Fruit fly (Drosophila melanogaster): ENCODE data around the gene DNAlig4.

DNA sequence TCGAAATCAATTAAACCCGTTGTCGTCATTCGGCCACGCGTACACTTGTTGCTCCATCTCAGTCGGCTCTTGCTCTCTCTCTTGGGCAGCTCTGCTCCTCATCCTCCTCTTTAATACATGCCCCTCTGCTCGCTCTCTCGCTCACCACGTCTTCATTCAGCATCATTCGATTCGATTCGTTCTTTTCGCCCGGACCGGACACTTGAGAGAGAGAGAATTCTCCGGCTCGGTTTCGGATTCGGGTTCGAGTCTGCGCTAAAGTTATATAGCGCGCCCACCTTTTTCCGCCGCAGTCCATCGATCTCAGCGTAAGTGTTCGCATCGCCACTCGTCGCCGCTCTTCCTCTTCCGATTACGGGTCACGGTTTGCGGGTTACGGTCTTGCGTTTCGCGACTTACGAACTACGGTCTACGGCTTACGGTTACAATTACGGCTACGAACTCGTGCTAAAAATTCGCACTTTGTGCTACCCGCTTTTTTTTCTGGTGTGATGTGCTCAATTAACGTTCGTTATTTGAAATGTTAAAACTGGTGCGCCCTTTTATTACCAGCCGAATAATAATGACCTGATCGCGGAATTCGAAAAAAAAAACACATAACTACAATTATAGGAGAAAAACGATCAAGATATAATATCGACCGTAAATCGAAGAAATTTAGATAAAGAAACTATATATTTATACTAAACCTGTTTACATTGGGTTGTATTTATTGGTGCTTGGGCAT lies 25.6 kb downstream of the DNAlig4 start:
- TF ChIP-seq CG8478 (optimal IDR thresholded peaks at IDR 0.05) (no peak), CTCF (optimal IDR thresholded peaks at IDR 0.05) (peak in 1 of 2 experiments; percentile 2)
